Fruit fly (Drosophila melanogaster) Kc167 (cell line): Measurements from ENCODE around the gene CG12012.

Source experiments
- Myc ChIP-seq: fragments of >200 bp; optimal IDR thresholded peaks from 2 replicates; lab custom pipeline; 2017; ENCODE audit warnings: missing external identifiers
- h ChIP-seq: fragments of >200 bp; optimal IDR thresholded peaks from 3 replicates; lab custom pipeline; 2018; ENCODE audit warnings: missing external identifiers
- psq ChIP-seq: fragments of >200 bp; optimal IDR thresholded peaks from 2 replicates; lab custom pipeline; 2017; ENCODE audit warnings: missing external identifiers

DNA sequence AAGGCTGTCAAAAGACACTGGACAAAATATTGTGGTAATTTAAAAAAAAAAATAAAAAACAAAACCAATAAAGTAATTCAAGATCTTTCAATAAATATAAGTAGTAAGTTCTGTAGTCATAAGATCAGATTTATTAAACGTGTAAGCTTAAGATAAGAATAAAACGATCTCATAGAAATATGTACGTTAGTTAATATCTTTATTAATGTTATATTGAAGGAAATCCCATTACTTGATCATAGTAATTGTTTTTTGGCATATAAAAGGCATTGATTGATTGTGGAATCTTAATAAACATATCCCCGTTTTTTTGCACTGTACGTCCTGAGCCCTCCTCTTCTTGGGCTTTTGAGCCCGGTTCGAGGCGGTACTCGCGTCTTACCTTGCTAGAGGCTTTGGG, 33.3 kb upstream of the CG12012 start:
- no peak for TF ChIP-seq Myc
- no peak for TF ChIP-seq h
- TF ChIP-seq psq (lab: Kevin White, UChicago), result no peak
